Fruit fly (Drosophila melanogaster): Measurements from ENCODE around the gene CG2150.

The CG2150 gene

DNA sequence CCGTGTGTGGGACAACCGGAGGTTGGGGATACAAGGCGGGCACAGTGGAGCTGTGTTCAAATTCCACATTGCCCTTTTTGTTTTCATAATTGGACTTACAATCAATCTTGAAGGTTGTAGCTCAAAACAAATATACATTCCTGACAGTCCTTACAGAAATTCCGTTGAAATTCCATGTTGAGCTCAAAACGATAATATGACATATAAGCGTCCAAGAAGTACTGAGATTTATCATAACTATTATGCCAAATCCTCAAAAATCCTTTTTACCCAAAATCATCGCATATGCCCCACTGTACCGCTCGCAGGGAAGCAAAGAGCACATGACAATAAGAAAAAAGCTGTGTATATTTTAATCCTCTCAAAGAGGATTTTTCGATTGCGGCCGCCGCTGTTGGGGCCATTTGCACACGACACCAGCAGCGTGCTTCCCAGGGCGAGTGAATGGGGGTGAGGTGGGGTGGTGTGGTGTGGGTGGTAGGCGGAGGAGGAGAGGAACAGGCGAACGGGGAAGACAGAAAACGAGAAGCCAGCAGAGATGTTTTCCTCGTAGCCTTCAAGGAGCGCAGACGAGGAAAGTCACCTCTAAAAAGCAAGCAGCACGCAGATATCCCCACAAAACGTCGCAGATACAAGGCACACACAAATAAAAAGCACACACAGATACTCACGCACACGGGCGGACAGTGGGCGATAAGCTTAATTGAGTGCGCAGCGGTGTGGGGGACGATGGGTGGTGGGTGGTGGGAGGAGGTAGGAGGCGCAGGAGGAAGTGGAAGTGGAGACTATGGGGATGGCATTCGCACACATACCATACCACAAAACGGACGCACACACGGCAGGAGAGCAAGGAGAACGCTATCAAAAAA, 47.0 kb downstream of the CG2150 start (continued):
- peak; percentile 1 for TF ChIP-seq slp2 (GFP tag; optimal IDR thresholded peaks at IDR 0.05)
- TF ChIP-seq Dfd (GFP tag; optimal IDR thresholded peaks at IDR 0.05) = no peak
- peak; percentile 9 for TF ChIP-seq Sry-δ (GFP tag; optimal IDR thresholded peaks at IDR 0.05)
- peak; percentile 51 for TF ChIP-seq CG9437 (GFP tag; optimal IDR thresholded peaks at IDR 0.05)
- TF ChIP-seq Scr (GFP tag; IDR thresholded peaks at IDR 0.05; ENCODE audit: partially characterized antibody) = no peak
- TF ChIP-seq CG1024 (GFP tag; IDR thresholded peaks at IDR 0.05) = peak; percentile 30; the same call in 1 of the 2 replicates
- TF ChIP-seq CG12391 (tag; optimal IDR thresholded peaks at IDR 0.05) = peak; percentile 50
- TF ChIP-seq trem (tag; optimal IDR thresholded peaks at IDR 0.05) = no peak
- no peak for TF ChIP-seq vnd (GFP tag; IDR thresholded peaks at IDR 0.05; ENCODE audit: partially characterized antibody)
- TF ChIP-seq CG12155 (GFP tag; optimal IDR thresholded peaks at IDR 0.05) = peak; percentile 40
- TF ChIP-seq btn (GFP tag; optimal IDR thresholded peaks at IDR 0.05) = no peak
- no peak for TF ChIP-seq mld (GFP tag; IDR thresholded peaks at IDR 0.05; ENCODE audit: partially characterized antibody)
- no peak for TF ChIP-seq Lpt (GFP tag; optimal IDR thresholded peaks at IDR 0.05)
- peak; percentile 60 for TF ChIP-seq esg (GFP tag; conservative IDR thresholded peaks at IDR 0.05)
- no peak for TF ChIP-seq dmrt11E (tag; optimal IDR thresholded peaks at IDR 0.05)
- no peak for TF ChIP-seq lov (optimal IDR thresholded peaks at IDR 0.05)
- TF ChIP-seq lov (GFP tag; IDR thresholded peaks at IDR 0.05) = no peak
- TF ChIP-seq crc (GFP tag; optimal IDR thresholded peaks at IDR 0.05) = peak; percentile 24
- TF ChIP-seq Lhr (GFP tag; optimal IDR thresholded peaks at IDR 0.05) = no peak
- TF ChIP-seq knrl (GFP tag; IDR thresholded peaks at IDR 0.05; ENCODE audit: partially characterized antibody) = no peak
- TF ChIP-seq Sox102F (GFP tag; optimal IDR thresholded peaks at IDR 0.05) = peak; percentile 68
- TF ChIP-seq zen2 (GFP tag; IDR thresholded peaks at IDR 0.05; ENCODE audit: partially characterized antibody) = no peak
- peak; percentile 60; the same call in 1 of the 2 replicates for TF ChIP-seq HLH3B (GFP tag; IDR thresholded peaks at IDR 0.05)
- no peak for TF ChIP-seq Doc3 (GFP tag; IDR thresholded peaks at IDR 0.05; ENCODE audit: partially characterized antibody)
- no peak for TF ChIP-seq Asciz (GFP tag; optimal IDR thresholded peaks at IDR 0.05)
- TF ChIP-seq crp (GFP tag; optimal IDR thresholded peaks at IDR 0.05) = no peak
- TF ChIP-seq CG9609 (GFP tag; optimal IDR thresholded peaks at IDR 0.05) = peak; percentile 70
- TF ChIP-seq nom (GFP tag; optimal IDR thresholded peaks at IDR 0.05) = peak; percentile 49
- no peak for TF ChIP-seq CG17186 (GFP tag; optimal IDR thresholded peaks at IDR 0.05)
- TF ChIP-seq CG3163 (GFP tag; optimal IDR thresholded peaks at IDR 0.05) = no peak
- TF ChIP-seq CG4282 (GFP tag; optimal IDR thresholded peaks at IDR 0.05) = no peak
- TF ChIP-seq Abd-B (GFP tag; optimal IDR thresholded peaks at IDR 0.05) = peak; percentile 59
- no peak for TF ChIP-seq prd (optimal IDR thresholded peaks at IDR 0.05)
- peak; percentile 74 for TF ChIP-seq prd (GFP tag; IDR thresholded peaks at IDR 0.05)
- TF ChIP-seq Optix (GFP tag; IDR thresholded peaks at IDR 0.05) = peak; percentile 57; the same call in 2 of the 3 replicates
- TF ChIP-seq CG14441 (GFP tag; IDR thresholded peaks at IDR 0.05) = peak; percentile 51
- TF ChIP-seq Mrtf (GFP tag; IDR thresholded peaks at IDR 0.05) = no peak; the same call in 2 of the 3 replicates
- peak; percentile 76 for TF ChIP-seq CG13624 (GFP tag; optimal IDR thresholded peaks at IDR 0.05)
- TF ChIP-seq CG18619 (GFP tag; optimal IDR thresholded peaks at IDR 0.05) = peak; percentile 65
- no peak for TF ChIP-seq D (optimal IDR thresholded peaks at IDR 0.05)
- TF ChIP-seq D (GFP tag; optimal IDR thresholded peaks at IDR 0.05) = peak; percentile 18
- peak; percentile 19; the same call in 1 of the 2 replicates for TF ChIP-seq sisA (GFP tag; IDR thresholded peaks at IDR 0.05)
- peak; percentile 18 for TF ChIP-seq Nf-YC (tag; optimal IDR thresholded peaks at IDR 0.05)
- no peak for TF ChIP-seq klu (GFP tag; IDR thresholded peaks at IDR 0.05)
- TF ChIP-seq CG42726 (GFP tag; IDR thresholded peaks at IDR 0.05; ENCODE audit: partially characterized antibody) = no peak
- no peak for TF ChIP-seq cato (GFP tag; optimal IDR thresholded peaks at IDR 0.05; ENCODE audit: borderline replicate concordance)
- TF ChIP-seq grau (tag; optimal IDR thresholded peaks at IDR 0.05) = peak; percentile 73
- peak; percentile 38; the same call in 1 of the 2 replicates for TF ChIP-seq Atf6 (GFP tag; IDR thresholded peaks at IDR 0.05)
- peak; percentile 45 for TF ChIP-seq NK7.1 (GFP tag; optimal IDR thresholded peaks at IDR 0.05)

Data from whole organism, embryonic.